Worm (Caenorhabditis elegans) whole organism, midembryonic: ENCODE measurements around the gene gldi-4.

Experiments
- ref-1 ChIP-seq: fragments of 200-800 bp; sonication (Bioruptor generic); conservative IDR thresholded peaks from 2 replicates; pipeline ENCODE4 v1.3.6; 2022; ENCODE audit warnings: missing genetic modification reagents, missing genetic modification characterization, missing compliant biosample characterization
- tab-1 ChIP-seq: fragments of 200-800 bp; sonication (Bioruptor generic); IDR thresholded peaks from 2 replicates; pipeline ENCODE4 v1.3.6; 2022; ENCODE audit warnings: missing genetic modification characterization, missing compliant biosample characterization

DNA sequence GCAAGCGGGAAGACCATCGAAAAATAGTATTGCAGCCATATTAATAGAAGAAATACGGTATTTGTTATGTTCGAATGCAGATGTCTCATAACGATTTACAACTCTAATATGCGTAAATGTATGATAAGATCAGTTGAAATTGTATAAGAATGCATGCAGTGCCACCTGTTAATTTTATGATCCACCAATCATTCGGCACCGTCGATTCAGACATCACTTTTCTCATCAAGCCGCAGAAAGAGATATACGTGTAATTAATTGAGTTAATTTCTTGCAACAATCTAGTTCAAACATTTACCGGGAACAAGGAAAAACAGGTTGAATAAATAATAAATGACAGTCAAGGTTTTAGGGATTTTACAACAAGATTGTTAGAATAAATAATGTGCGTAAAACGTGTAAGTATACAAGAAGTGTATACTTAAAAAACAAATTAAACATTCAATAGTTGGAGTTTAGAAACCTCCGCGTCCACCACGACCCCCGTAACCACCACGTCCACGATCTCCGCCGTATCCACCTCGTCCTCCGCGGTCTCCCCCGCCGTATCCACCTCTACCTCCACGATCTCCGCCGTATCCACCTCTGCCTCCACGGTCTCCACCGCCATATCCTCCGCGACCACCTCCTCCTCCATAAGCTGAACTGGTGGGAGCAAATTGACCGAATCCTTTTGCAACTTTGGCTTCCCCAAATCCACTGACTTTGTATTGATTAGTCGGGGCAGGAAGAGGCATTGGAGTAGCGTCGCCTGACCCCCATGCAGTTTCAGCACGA is 43.1 kb upstream of the gldi-4 start:
- TF ChIP-seq ref-1 (GFP tag; lab: Robert Waterston, UW) (no peak), tab-1 (GFP tag; lab: Robert Waterston, UW) (no peak)
